Fruit fly (Drosophila melanogaster): ENCODE results near the gene CG6171.

CG6171 gene

dm6 chr3R:15408131-15408731 lies 44.6 kb upstream of the CG6171 start, which contains the start of gene Atx2 (continued):
- peak; percentile 65; the same call in 1 of the 2 replicates for TF ChIP-seq Rfx (GFP tag; IDR thresholded peaks at IDR 0.05)
- peak; percentile 93 for TF ChIP-seq CG34224 (GFP tag; IDR thresholded peaks at IDR 0.05; ENCODE audit: partially characterized antibody)
- TF ChIP-seq Mrtf (GFP tag; IDR thresholded peaks at IDR 0.05), result no peak
- peak; percentile 55 for TF ChIP-seq caup (GFP tag; optimal IDR thresholded peaks at IDR 0.05; ENCODE audit: severe bottlenecking)
- TF ChIP-seq tin (GFP tag; optimal IDR thresholded peaks at IDR 0.05), result peak; percentile 25
- peak; percentile 5 for TF ChIP-seq Nf-YC (tag; optimal IDR thresholded peaks at IDR 0.05)
- TF ChIP-seq CG9817 (tag; optimal IDR thresholded peaks at IDR 0.05), result peak; percentile 28
- TF ChIP-seq CG12155 (GFP tag; optimal IDR thresholded peaks at IDR 0.05), result peak; percentile 59
- TF ChIP-seq bsh (GFP tag; optimal IDR thresholded peaks at IDR 0.05), result peak in 1 of 2 experiments; percentile 5
- peak; percentile 97 for TF ChIP-seq Dp (GFP tag; optimal IDR thresholded peaks at IDR 0.05)
- TF ChIP-seq Side (GFP tag; optimal IDR thresholded peaks at IDR 0.05), result no peak
- TF ChIP-seq CG18619 (GFP tag; optimal IDR thresholded peaks at IDR 0.05), result peak; percentile 40
- TF ChIP-seq CG3847 (GFP tag; IDR thresholded peaks at IDR 0.05), result peak; percentile 66
- peak; percentile 70 for TF ChIP-seq HmgD (GFP tag; optimal IDR thresholded peaks at IDR 0.05)
- TF ChIP-seq D19B (GFP tag; optimal IDR thresholded peaks at IDR 0.05), result no peak
- no peak for TF ChIP-seq CG6854 (GFP tag; optimal IDR thresholded peaks at IDR 0.05)
- peak; percentile 10 for TF ChIP-seq maf-S (GFP tag; optimal IDR thresholded peaks at IDR 0.05)
- TF ChIP-seq sqz (GFP tag; optimal IDR thresholded peaks at IDR 0.05), result peak; percentile 53
- no peak for TF ChIP-seq p53 (GFP tag; optimal IDR thresholded peaks at IDR 0.05)
- TF ChIP-seq row (GFP tag; IDR thresholded peaks at IDR 0.05), result peak; percentile 54
- no peak for TF ChIP-seq CG15011 (GFP tag; optimal IDR thresholded peaks at IDR 0.05)
- peak in 1 of 2 experiments; percentile 26 for TF ChIP-seq chif (GFP tag; optimal IDR thresholded peaks at IDR 0.05)
- 0 out of 2 replicates have a peak, but pooled peaks have one; percentile 22 for TF ChIP-seq stc (GFP tag; IDR thresholded peaks at IDR 0.05)
- TF ChIP-seq Bgb (GFP tag; IDR thresholded peaks at IDR 0.05; ENCODE audit: partially characterized antibody), result peak; percentile 96
- peak; percentile 19 for TF ChIP-seq CG18476 (GFP tag; optimal IDR thresholded peaks at IDR 0.05)
- TF ChIP-seq Ssrp (tag; optimal IDR thresholded peaks at IDR 0.05), result no peak
- peak; percentile 31; the same call in 1 of the 2 replicates for TF ChIP-seq al (GFP tag; IDR thresholded peaks at IDR 0.05)
- peak; percentile 0 for TF ChIP-seq Dip3 (GFP tag; optimal IDR thresholded peaks at IDR 0.05)
- TF ChIP-seq CG12219 (GFP tag; optimal IDR thresholded peaks at IDR 0.05), result no peak
- peak; percentile 97 for TF ChIP-seq Sry-δ (GFP tag; optimal IDR thresholded peaks at IDR 0.05)
- TF ChIP-seq CG12769 (tag; optimal IDR thresholded peaks at IDR 0.05), result no peak
- peak; percentile 92 for TF ChIP-seq sna (GFP tag; IDR thresholded peaks at IDR 0.05; ENCODE audit: partially characterized antibody)
- TF ChIP-seq D19A (tag; optimal IDR thresholded peaks at IDR 0.05), result no peak
- 0 out of 2 replicates have a peak, but pooled peaks have one; percentile 43 for TF ChIP-seq CG17328 (GFP tag; IDR thresholded peaks at IDR 0.05)
- peak; percentile 30 for TF ChIP-seq CG13775 (GFP tag; optimal IDR thresholded peaks at IDR 0.05)
- TF ChIP-seq cas (GFP tag; IDR thresholded peaks at IDR 0.05), result no peak
- no peak for TF ChIP-seq CG17612 (GFP tag; IDR thresholded peaks at IDR 0.05)
- TF ChIP-seq fd102C (GFP tag; optimal IDR thresholded peaks at IDR 0.05), result no peak
- peak; percentile 95 for TF ChIP-seq chinmo (GFP tag; IDR thresholded peaks at IDR 0.05; ENCODE audit: partially characterized antibody)
- TF ChIP-seq Mes4 (GFP tag; optimal IDR thresholded peaks at IDR 0.05), result no peak
- TF ChIP-seq pita (GFP tag; optimal IDR thresholded peaks at IDR 0.05), result no peak
- TF ChIP-seq aop (GFP tag; IDR thresholded peaks at IDR 0.05), result no peak
- TF ChIP-seq sug (tag; optimal IDR thresholded peaks at IDR 0.05), result peak; percentile 30
- TF ChIP-seq MTF-1 (GFP tag; optimal IDR thresholded peaks at IDR 0.05; ENCODE audit: borderline replicate concordance), result peak; percentile 33
- no peak for TF ChIP-seq CG4707 (GFP tag; optimal IDR thresholded peaks at IDR 0.05)
- peak; percentile 92 for TF ChIP-seq CG13287 (GFP tag; IDR thresholded peaks at IDR 0.05; ENCODE audit: partially characterized antibody)
- peak; percentile 33 for TF ChIP-seq CG10543 (GFP tag; optimal IDR thresholded peaks at IDR 0.05)
- TF ChIP-seq kah (GFP tag; optimal IDR thresholded peaks at IDR 0.05), result no peak
- peak; percentile 57; the same call in 1 of the 2 replicates for TF ChIP-seq sob (GFP tag; IDR thresholded peaks at IDR 0.05)

Measured in whole organism, embryonic.